Worm (Caenorhabditis elegans) whole organism, L1 larva: ENCODE results near the gene srw-14.

Experiments used
- C04F5.9 ChIP-seq: sonication (generic microtip); optimal IDR thresholded peaks from 2 replicates; lab custom pipeline; 2016; ENCODE audit warnings: missing genetic modification characterization, missing compliant biosample characterization
- C16A3.4 ChIP-seq: fragments of 150-350 bp; optimal IDR thresholded peaks from 2 replicates; lab custom pipeline; 2014; ENCODE audit warnings: missing biosample characterization, missing genetic modification characterization
- F16B12.6 ChIP-seq: fragments of 150-350 bp; optimal IDR thresholded peaks from 2 replicates; lab custom pipeline; 2014; ENCODE audit warnings: missing biosample characterization, missing genetic modification characterization
- Y116A8C.19 ChIP-seq: sonication (generic microtip); optimal IDR thresholded peaks from 2 replicates; lab custom pipeline; 2016; ENCODE audit warnings: missing compliant biosample characterization, missing genetic modification characterization, borderline replicate concordance
- aha-1 ChIP-seq: fragments of 150-350 bp; optimal IDR thresholded peaks from 2 replicates; lab custom pipeline; 2014; ENCODE audit warnings: missing biosample characterization, missing genetic modification characterization
- alr-1 ChIP-seq: fragments of 200-800 bp; sonication (Bioruptor generic); optimal IDR thresholded peaks from 2 replicates; lab custom pipeline; 2018; ENCODE audit warnings: borderline replicate concordance, mild to moderate bottlenecking, missing genetic modification characterization, missing compliant biosample characterization
- ceh-63 ChIP-seq: fragments of 200-800 bp; sonication (Bioruptor generic); optimal IDR thresholded peaks from 2 replicates; lab custom pipeline; 2018; ENCODE audit warnings: mild to moderate bottlenecking, missing genetic modification characterization, missing compliant biosample characterization
- ceh-90 ChIP-seq: sonication (generic microtip); optimal IDR thresholded peaks from 2 replicates; lab custom pipeline; 2016; ENCODE audit warnings: missing genetic modification characterization, missing compliant biosample characterization
- dpl-1 ChIP-seq, 3 experiments: fragments of 150-350 bp in 2 of 3; sonication (generic microtip) in 1 of 3; optimal IDR thresholded peaks; 2 replicates each; lab custom pipeline; 2014 to 2017; ENCODE audit warnings: missing biosample characterization in 3 of 3, missing genetic modification characterization in 3 of 3, missing genetic modification reagents in 3 of 3
- efl-1 ChIP-seq, 4 experiments: fragments of 150-350 bp; optimal IDR thresholded peaks in 3 of 4; peaks in 1 of 4; 1 replicate in 1 of 4; 2 replicates in 3 of 4; lab custom pipeline; 2014; ENCODE audit warnings: missing biosample characterization in 2 of 4, missing genetic modification characterization in 2 of 4, missing genetic modification reagents in 2 of 4
- egl-27 ChIP-seq, 2 experiments: fragments of 150-350 bp in 1 of 2; sonication (generic microtip); optimal IDR thresholded peaks; 3 replicates each; lab custom pipeline; 2017 to 2018; ENCODE audit warnings: missing biosample characterization in 2 of 2, missing genetic modification characterization in 2 of 2, missing genetic modification reagents in 2 of 2
- elt-2 ChIP-seq: sonication (generic microtip); optimal IDR thresholded peaks from 2 replicates; lab custom pipeline; 2016; ENCODE audit warnings: missing genetic modification characterization, mild to moderate bottlenecking, inconsistent platforms, missing compliant biosample characterization, missing genetic modification reagents
- fkh-10 ChIP-seq: sonication (generic microtip); optimal IDR thresholded peaks from 2 replicates; lab custom pipeline; 2017; ENCODE audit warnings: missing biosample characterization, missing genetic modification reagents, missing genetic modification characterization
- fkh-8 ChIP-seq: sonication (generic microtip); optimal IDR thresholded peaks from 2 replicates; lab custom pipeline; 2016; ENCODE audit warnings: mild to moderate bottlenecking, missing genetic modification characterization, missing compliant biosample characterization
- grh-1 ChIP-seq: fragments of 200-800 bp; sonication (Bioruptor generic); IDR thresholded peaks from 2 replicates; pipeline ENCODE4 v1.3.6; 2022; ENCODE audit warnings: missing genetic modification reagents, missing genetic modification characterization, missing compliant biosample characterization
- hpl-2 ChIP-seq: fragments of 150-350 bp; optimal IDR thresholded peaks from 2 replicates; lab custom pipeline; 2014; ENCODE audit warnings: missing biosample characterization, missing genetic modification reagents, missing genetic modification characterization
- isw-1 ChIP-seq: fragments of 200-800 bp; sonication (Bioruptor generic); IDR thresholded peaks from 2 replicates; pipeline ENCODE4 v1.3.6; 2022; ENCODE audit warnings: missing genetic modification characterization, missing compliant biosample characterization
- jun-1 ChIP-seq: fragments of 150-350 bp; optimal IDR thresholded peaks from 2 replicates; lab custom pipeline; 2014; ENCODE audit warnings: missing biosample characterization, missing genetic modification reagents, missing genetic modification characterization
- lin-14 ChIP-seq: fragments of 200-800 bp; sonication (Bioruptor generic); optimal IDR thresholded peaks from 2 replicates; lab custom pipeline; 2018; ENCODE audit warnings: mild to moderate bottlenecking, missing genetic modification characterization, moderate library complexity, missing compliant biosample characterization
- lin-35 ChIP-seq, 2 experiments: fragments of 150-350 bp; optimal IDR thresholded peaks; 2 replicates each; lab custom pipeline; 2014; ENCODE audit warnings: missing biosample characterization in 2 of 2, missing genetic modification characterization in 2 of 2, missing genetic modification reagents in 2 of 2
- lir-3 ChIP-seq: sonication (generic microtip); optimal IDR thresholded peaks from 2 replicates; lab custom pipeline; 2016; ENCODE audit warnings: mild to moderate bottlenecking, missing genetic modification characterization, moderate library complexity, missing compliant biosample characterization; ENCODE audit not compliant: poor library complexity
- mep-1 ChIP-seq: fragments of 150-350 bp; optimal IDR thresholded peaks from 2 replicates; lab custom pipeline; 2014; ENCODE audit warnings: missing biosample characterization, missing genetic modification characterization
- nhr-20 ChIP-seq: sonication (generic microtip); optimal IDR thresholded peaks from 2 replicates; lab custom pipeline; 2016; ENCODE audit warnings: mild to moderate bottlenecking, missing genetic modification characterization, missing compliant biosample characterization
- nhr-237 ChIP-seq: fragments of 150-350 bp; optimal IDR thresholded peaks from 2 replicates; lab custom pipeline; 2014; ENCODE audit warnings: missing biosample characterization, missing genetic modification characterization
- nhr-28 ChIP-seq: fragments of 150-350 bp; optimal IDR thresholded peaks from 2 replicates; lab custom pipeline; 2014; ENCODE audit warnings: missing biosample characterization, missing genetic modification characterization
- nhr-90 ChIP-seq: sonication (generic microtip); optimal IDR thresholded peaks from 2 replicates; lab custom pipeline; 2016; ENCODE audit warnings: mild to moderate bottlenecking, missing genetic modification characterization, missing compliant biosample characterization; ENCODE audit not compliant: poor library complexity
- pag-3 ChIP-seq: sonication (generic microtip); optimal IDR thresholded peaks from 2 replicates; lab custom pipeline; 2017; ENCODE audit warnings: missing genetic modification characterization, mild to moderate bottlenecking, missing compliant biosample characterization, antibody characterized with exemption, borderline replicate concordance; ENCODE audit not compliant: insufficient read depth
- sox-4 ChIP-seq: sonication (generic microtip); optimal IDR thresholded peaks from 2 replicates; lab custom pipeline; 2016; ENCODE audit warnings: missing genetic modification characterization, missing compliant biosample characterization
- tlp-1 ChIP-seq: fragments of 150-350 bp; optimal IDR thresholded peaks from 2 replicates; lab custom pipeline; 2014; ENCODE audit warnings: missing biosample characterization, missing genetic modification characterization
- unc-130 ChIP-seq: fragments of 150-350 bp; optimal IDR thresholded peaks from 2 replicates; lab custom pipeline; 2017; ENCODE audit warnings: missing biosample characterization, missing genetic modification characterization, inconsistent platforms
- unc-86 ChIP-seq: sonication (generic microtip); optimal IDR thresholded peaks from 2 replicates; lab custom pipeline; 2016; ENCODE audit warnings: missing genetic modification characterization, missing compliant biosample characterization
- vab-15 ChIP-seq: sonication (generic microtip); optimal IDR thresholded peaks from 2 replicates; lab custom pipeline; 2017; ENCODE audit warnings: missing genotype, mild to moderate bottlenecking, missing genetic modification characterization, missing compliant biosample characterization
- zip-4 ChIP-seq: fragments of 200-800 bp; sonication (Bioruptor generic); optimal IDR thresholded peaks from 2 replicates; lab custom pipeline; 2018; ENCODE audit warnings: mild to moderate bottlenecking, missing genetic modification characterization, moderate library complexity, missing compliant biosample characterization

The srw-14 gene

DNA sequence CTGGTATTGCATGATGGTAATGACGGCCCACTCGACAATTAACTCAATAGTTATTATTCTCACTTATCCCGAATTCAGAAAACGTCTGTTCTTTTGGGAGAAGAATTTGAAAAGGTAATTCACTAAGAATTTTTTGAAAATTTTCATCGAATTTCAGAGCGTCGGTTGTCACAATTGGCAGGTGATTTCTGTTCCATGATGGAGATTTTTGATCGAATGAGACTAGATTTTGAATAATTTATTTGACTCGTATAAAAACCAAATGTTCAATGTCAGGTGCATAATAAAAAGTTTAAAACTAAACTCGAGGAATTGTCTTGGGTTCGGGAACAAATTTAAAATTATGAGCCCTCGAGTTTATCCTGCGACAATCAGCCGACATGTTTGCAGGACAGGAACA lies 9.0 kb upstream of the srw-14 start, which contains the start of gene sri-25:
sri-25 (plus strand) TSS at position 301 of the 400 bp plus-strand sequence.
- TF ChIP-seq aha-1 (tag; lab: Kevin White, UChicago): no peak
- TF ChIP-seq unc-130: no peak
- no peak for TF ChIP-seq efl-1 (optimal IDR thresholded peaks at IDR 0.05; lab: Kevin White, UChicago)
- no peak for TF ChIP-seq efl-1 (GFP tag; optimal IDR thresholded peaks at IDR 0.05 in 1 of 2; lab: Kevin White, UChicago)
- TF ChIP-seq nhr-20 (tag; lab: Kevin White, UChicago): no peak

DNA sequence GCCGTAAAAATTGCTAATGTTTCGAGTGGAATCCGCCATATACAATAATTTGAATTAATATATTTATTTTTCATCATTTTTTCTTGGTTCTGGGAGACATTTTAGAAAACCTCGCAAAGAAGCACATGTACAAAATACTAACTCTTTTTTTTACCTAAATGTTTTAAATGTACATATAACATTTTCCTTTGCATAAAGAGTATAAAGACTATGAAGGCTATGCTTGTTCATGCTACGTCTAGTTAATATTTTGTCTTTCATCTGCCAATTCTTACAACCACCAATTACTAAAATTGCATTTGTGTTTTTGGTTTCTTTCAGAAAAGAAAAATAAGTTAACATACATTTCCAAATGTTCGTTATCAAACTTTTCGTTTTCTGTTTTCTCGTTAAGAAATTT lies 4.4 kb upstream of the srw-14 start, which contains the start of gene irld-25:
irld-25 (plus strand) TSS at position 301 of the 400 bp plus-strand sequence.
- TF ChIP-seq lir-3 (tag; lab: Kevin White, UChicago) (no peak), alr-1 (no peak), nhr-28 (tag; lab: Kevin White, UChicago) (no peak), dpl-1 (GFP tag; optimal IDR thresholded peaks at IDR 0.05; lab: Kevin White, UChicago) (no peak), tlp-1 (tag; lab: Kevin White, UChicago) (no peak), mep-1 (tag; lab: Kevin White, UChicago) (no peak), hpl-2 (GFP tag; lab: Kevin White, UChicago) (no peak), fkh-8 (tag; lab: Kevin White, UChicago) (no peak), Y116A8C.19 (tag; lab: Kevin White, UChicago) (no peak), C16A3.4 (tag; lab: Kevin White, UChicago) (no peak), ceh-90 (tag; lab: Kevin White, UChicago) (no peak), sox-4 (no peak), C04F5.9 (tag; lab: Kevin White, UChicago) (no peak), grh-1 (GFP tag; lab: Robert Waterston, UW) (no peak), lin-14 (GFP tag; lab: Kevin White, UChicago) (no peak), zip-4 (GFP tag; lab: Kevin White, UChicago) (no peak), ceh-63 (GFP tag; lab: Kevin White, UChicago) (no peak)

DNA sequence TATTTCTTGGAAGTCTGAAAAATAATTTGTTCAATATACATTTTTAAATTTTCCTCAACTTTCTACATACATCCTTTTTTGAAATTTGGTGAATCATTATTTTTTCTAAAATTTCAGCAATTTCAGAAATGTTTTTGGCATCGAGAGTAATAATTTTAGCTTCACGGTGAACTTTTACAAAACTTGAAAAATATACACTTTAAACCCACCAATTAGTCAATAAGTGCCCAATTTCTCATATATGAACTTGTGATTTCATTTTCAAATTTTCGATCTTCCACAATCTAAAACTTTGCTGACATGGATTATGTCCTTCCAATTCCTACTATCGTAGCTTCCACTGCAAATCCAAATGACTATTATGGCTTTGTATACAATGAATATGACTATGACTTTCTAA lies 2.1 kb upstream of the srw-14 start, which contains the start of gene srw-24:
srw-24 (plus strand) TSS at position 301 of the 400 bp plus-strand sequence.
- TF ChIP-seq unc-86 (tag; lab: Kevin White, UChicago) (no peak), lin-35 (GFP tag; optimal IDR thresholded peaks at IDR 0.05; lab: Kevin White, UChicago) (no peak), vab-15 (tag; lab: Kevin White, UChicago) (no peak), pag-3 (tag; lab: Kevin White, UChicago) (no peak), fkh-10 (GFP tag; lab: Kevin White, UChicago) (no peak), sox-4 (no peak), jun-1 (tag; lab: Kevin White, UChicago) (no peak), Y116A8C.19 (tag; lab: Kevin White, UChicago) (no peak), nhr-237 (tag; lab: Kevin White, UChicago) (no peak), F16B12.6 (tag; lab: Kevin White, UChicago) (no peak), mep-1 (tag; lab: Kevin White, UChicago) (no peak), isw-1 (GFP tag; lab: Robert Waterston, UW) (no peak), C04F5.9 (tag; lab: Kevin White, UChicago) (no peak)

DNA sequence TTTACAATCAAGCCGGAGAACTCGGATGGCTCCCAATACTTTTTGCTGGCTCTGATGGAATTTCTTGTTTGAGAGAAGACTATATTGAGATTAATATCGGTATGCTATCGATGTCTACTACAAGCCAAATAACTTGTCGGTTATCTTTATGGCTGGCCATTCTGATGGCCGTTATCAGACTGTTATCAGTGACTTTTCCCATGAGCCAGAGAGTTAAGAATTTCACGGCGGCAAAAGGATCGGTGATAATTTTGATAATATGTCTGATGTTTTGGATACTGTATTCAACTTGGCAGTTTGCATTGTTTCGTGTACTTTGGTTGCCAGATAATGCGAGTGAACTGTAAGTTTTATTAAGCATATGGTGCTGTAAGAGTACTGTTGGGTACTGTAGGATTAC lies 456 bp downstream of the srw-14 start:
- TF ChIP-seq egl-27 (tag; optimal IDR thresholded peaks at IDR 0.05; lab: Kevin White, UChicago): no peak
- peak; percentile 79 for TF ChIP-seq elt-2 (tag; lab: Kevin White, UChicago)
- TF ChIP-seq nhr-20 (tag; lab: Kevin White, UChicago): no peak
- peak; percentile 45 for TF ChIP-seq tlp-1 (tag; lab: Kevin White, UChicago)
- TF ChIP-seq nhr-90 (tag; lab: Kevin White, UChicago): no peak
- TF ChIP-seq, all 84 proteins: peak for 2
